Worm (Caenorhabditis elegans): ENCODE results near the gene Y116A8C.23.

ce11 chrIV:17103615-17104014, 50.3 kb downstream of the Y116A8C.23 start, which contains the start of gene Y116A8C.30:
- TF ChIP-seq ceh-24 (tag; optimal IDR thresholded peaks at IDR 0.05), result no peak
- no peak for TF ChIP-seq unc-55 (GFP tag; optimal IDR thresholded peaks at IDR 0.05)
- no peak for TF ChIP-seq ceh-18 (tag; optimal IDR thresholded peaks at IDR 0.05)
- TF ChIP-seq odd-2 (tag; optimal IDR thresholded peaks at IDR 0.05), result no peak
- no peak for TF ChIP-seq pha-4 (tag; optimal IDR thresholded peaks at IDR 0.05)
- TF ChIP-seq ama-1 (optimal IDR thresholded peaks at IDR 0.05), result no peak

All from whole organism, late embryonic.